Worm (Caenorhabditis elegans) whole organism, L1 larva: ENCODE data around the gene Y39G8B.10.

Source experiments
- ceh-63 ChIP-seq: fragments of 200-800 bp; sonication (Bioruptor generic); optimal IDR thresholded peaks from 2 replicates; lab custom pipeline; 2018; ENCODE audit warnings: mild to moderate bottlenecking, missing genetic modification characterization, missing compliant biosample characterization
- ceh-8 ChIP-seq: fragments of 200-800 bp; sonication (Bioruptor generic); optimal IDR thresholded peaks from 2 replicates; lab custom pipeline; 2018; ENCODE audit warnings: mild to moderate bottlenecking, missing genetic modification characterization, moderate library complexity, missing compliant biosample characterization
- efl-1 ChIP-seq, 4 experiments: fragments of 150-350 bp; optimal IDR thresholded peaks in 3 of 4; peaks in 1 of 4; 1 replicate in 1 of 4; 2 replicates in 3 of 4; lab custom pipeline; 2014; ENCODE audit warnings: missing biosample characterization in 2 of 4, missing genetic modification characterization in 2 of 4, missing genetic modification reagents in 2 of 4
- efl-3 ChIP-seq: fragments of 200-800 bp; sonication (Bioruptor generic); optimal IDR thresholded peaks from 2 replicates; lab custom pipeline; 2018; ENCODE audit warnings: mild to moderate bottlenecking, missing genetic modification characterization, missing compliant biosample characterization
- egl-13 ChIP-seq: sonication (generic microtip); optimal IDR thresholded peaks from 2 replicates; lab custom pipeline; 2016; ENCODE audit warnings: missing genotype, missing genetic modification reagents, missing genetic modification characterization, missing compliant biosample characterization
- egl-27 ChIP-seq, 2 experiments: fragments of 150-350 bp in 1 of 2; sonication (generic microtip); optimal IDR thresholded peaks; 3 replicates each; lab custom pipeline; 2017 to 2018; ENCODE audit warnings: missing biosample characterization in 2 of 2, missing genetic modification characterization in 2 of 2, missing genetic modification reagents in 2 of 2
- elt-3 ChIP-seq, 6 experiments: fragments of 150-350 bp in 1 of 6; sonication (generic microtip); optimal IDR thresholded peaks; 2 replicates each; lab custom pipeline; 2017 to 2018; ENCODE audit warnings: missing biosample characterization in 6 of 6, missing genetic modification characterization in 6 of 6, inconsistent platforms in 1 of 6
- jun-1 ChIP-seq: fragments of 150-350 bp; optimal IDR thresholded peaks from 2 replicates; lab custom pipeline; 2014; ENCODE audit warnings: missing biosample characterization, missing genetic modification reagents, missing genetic modification characterization
- lin-13 ChIP-seq: fragments of 150-350 bp; optimal IDR thresholded peaks from 2 replicates; lab custom pipeline; 2014; ENCODE audit warnings: missing biosample characterization, missing genetic modification reagents, missing genetic modification characterization
- lin-14 ChIP-seq: fragments of 200-800 bp; sonication (Bioruptor generic); optimal IDR thresholded peaks from 2 replicates; lab custom pipeline; 2018; ENCODE audit warnings: mild to moderate bottlenecking, missing genetic modification characterization, moderate library complexity, missing compliant biosample characterization
- mab-9 ChIP-seq: fragments of 200-800 bp; sonication (Bioruptor generic); IDR thresholded peaks from 2 replicates; pipeline ENCODE4 v1.3.6; 2022; ENCODE audit warnings: missing genetic modification reagents, missing genetic modification characterization, missing compliant biosample characterization
- mdl-1 ChIP-seq, 2 experiments: fragments of 150-350 bp; optimal IDR thresholded peaks; 2 replicates each; lab custom pipeline; 2014 to 2017; ENCODE audit warnings: missing biosample characterization in 2 of 2, missing genetic modification characterization in 2 of 2, inconsistent platforms in 1 of 2
- mef-2 ChIP-seq: fragments of 150-350 bp; optimal IDR thresholded peaks from 2 replicates; lab custom pipeline; 2014; ENCODE audit warnings: missing biosample characterization, missing genetic modification characterization
- nhr-11 ChIP-seq: fragments of 150-350 bp; optimal IDR thresholded peaks from 2 replicates; lab custom pipeline; 2014; ENCODE audit warnings: missing biosample characterization, missing genetic modification characterization
- nhr-77 ChIP-seq: fragments of 150-350 bp; optimal IDR thresholded peaks from 2 replicates; lab custom pipeline; 2014; ENCODE audit warnings: missing biosample characterization, missing genetic modification characterization
- nhr-85 ChIP-seq: sonication (generic microtip); peaks from one replicate; lab custom pipeline; 2016; ENCODE audit warnings: missing genetic modification characterization, inconsistent platforms, missing compliant biosample characterization
- vab-15 ChIP-seq: sonication (generic microtip); optimal IDR thresholded peaks from 2 replicates; lab custom pipeline; 2017; ENCODE audit warnings: missing genotype, mild to moderate bottlenecking, missing genetic modification characterization, missing compliant biosample characterization
- zag-1 ChIP-seq: fragments of 150-350 bp; optimal IDR thresholded peaks from 2 replicates; lab custom pipeline; 2014; ENCODE audit warnings: missing biosample characterization, missing genetic modification characterization
- zip-4 ChIP-seq: fragments of 200-800 bp; sonication (Bioruptor generic); optimal IDR thresholded peaks from 2 replicates; lab custom pipeline; 2018; ENCODE audit warnings: mild to moderate bottlenecking, missing genetic modification characterization, moderate library complexity, missing compliant biosample characterization
- ztf-11 ChIP-seq, 2 experiments: sonication (generic microtip); optimal IDR thresholded peaks; 2 replicates each; lab custom pipeline; 2016 to 2017; ENCODE audit warnings: missing genetic modification characterization in 2 of 2, missing biosample characterization in 1 of 2, missing compliant biosample characterization in 1 of 2

Gene Y39G8B.10

ce11 chrII:13933534-13933933 lies 49.4 kb downstream of the Y39G8B.10 start:
- peak; percentile 47 for TF ChIP-seq lin-14 (GFP tag; lab: Kevin White, UChicago)
- TF ChIP-seq mef-2 (tag; lab: Kevin White, UChicago) = no peak
- TF ChIP-seq zag-1 (tag; lab: Kevin White, UChicago) = no peak
- no peak for TF ChIP-seq jun-1 (tag; lab: Kevin White, UChicago)
- TF ChIP-seq lin-13 (GFP tag; lab: Kevin White, UChicago) = no peak
- no peak for TF ChIP-seq vab-15 (tag; lab: Kevin White, UChicago)
- no peak for TF ChIP-seq mdl-1 (tag; optimal IDR thresholded peaks at IDR 0.05; lab: Kevin White, UChicago)
- TF ChIP-seq egl-27 (tag; optimal IDR thresholded peaks at IDR 0.05; lab: Kevin White, UChicago) = no peak
- no peak for TF ChIP-seq egl-13
- TF ChIP-seq elt-3 (tag; optimal IDR thresholded peaks at IDR 0.05; lab: Kevin White, UChicago) = no peak
- peak; percentile 56 for TF ChIP-seq ceh-8 (GFP tag; lab: Kevin White, UChicago)
- TF ChIP-seq ztf-11 (tag; optimal IDR thresholded peaks at IDR 0.05; lab: Kevin White, UChicago) = no peak
- no peak for TF ChIP-seq zip-4 (GFP tag; lab: Kevin White, UChicago)
- TF ChIP-seq ceh-63 (GFP tag; lab: Kevin White, UChicago) = peak; percentile 76
- TF ChIP-seq efl-3 (GFP tag; lab: Kevin White, UChicago) = no peak
- TF ChIP-seq efl-1 (optimal IDR thresholded peaks at IDR 0.05; lab: Kevin White, UChicago) = no peak
- peak in 1 of 2 experiments; percentile 61 for TF ChIP-seq efl-1 (GFP tag; optimal IDR thresholded peaks at IDR 0.05 in 1 of 2; lab: Kevin White, UChicago)
- no peak for TF ChIP-seq nhr-85 (tag; lab: Kevin White, UChicago)
- no peak for TF ChIP-seq nhr-77 (tag; lab: Kevin White, UChicago)
- no peak for TF ChIP-seq nhr-11 (tag; lab: Kevin White, UChicago)
- no peak for TF ChIP-seq mab-9 (GFP tag; lab: Robert Waterston, UW)
